Worm (Caenorhabditis elegans) whole organism, early embryonic: ENCODE results near the gene clec-34.

Source experiments
- ama-1 ChIP-seq: fragments of 150-350 bp; optimal IDR thresholded peaks from 2 replicates; lab custom pipeline; 2014
- ceh-13 ChIP-seq: fragments of 200-800 bp; sonication (Bioruptor generic); optimal IDR thresholded peaks from 2 replicates; lab custom pipeline; 2018; ENCODE audit warnings: mild to moderate bottlenecking, missing genetic modification characterization, missing compliant biosample characterization
- hmg-4 ChIP-seq: fragments of 200-800 bp; sonication (Bioruptor generic); optimal IDR thresholded peaks from 2 replicates; lab custom pipeline; 2018; ENCODE audit warnings: mild to moderate bottlenecking, missing genetic modification characterization, missing compliant biosample characterization
- sea-1 ChIP-seq: fragments of 200-800 bp; sonication (Bioruptor generic); conservative IDR thresholded peaks from 2 replicates; pipeline ENCODE4 v1.3.6; 2022; ENCODE audit warnings: missing genetic modification characterization, missing compliant biosample characterization
- tra-4 ChIP-seq: sonication (generic microtip); optimal IDR thresholded peaks from 2 replicates; lab custom pipeline; 2017; ENCODE audit warnings: missing genetic modification characterization, missing compliant biosample characterization

DNA sequence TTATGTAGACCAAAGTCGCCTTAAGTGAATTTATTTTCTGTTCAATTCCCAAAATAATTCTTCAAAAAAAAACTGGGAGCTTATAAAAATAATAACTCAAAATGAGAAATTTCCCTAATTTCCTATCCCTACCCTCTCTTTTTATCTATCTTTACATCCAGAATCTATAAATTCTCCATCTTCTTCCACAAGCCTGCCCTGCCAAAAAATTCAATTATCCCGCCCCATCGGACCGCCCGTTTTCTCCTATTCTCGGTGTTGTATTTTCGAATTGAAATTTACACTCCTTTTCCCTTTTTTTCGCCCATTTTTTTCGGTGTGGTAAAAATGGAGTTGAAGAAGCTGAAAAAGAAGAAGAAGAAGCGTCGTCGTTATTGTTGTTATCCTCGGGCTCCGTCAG is 13.9 kb downstream of the clec-34 start:
- no peak for TF ChIP-seq sea-1 (GFP tag; lab: Robert Waterston, UW)
- TF ChIP-seq ceh-13 (GFP tag; lab: Kevin White, UChicago) = no peak
- TF ChIP-seq ama-1 = no peak
- TF ChIP-seq hmg-4 (GFP tag; lab: Kevin White, UChicago) = no peak
- TF ChIP-seq tra-4 (tag; lab: Kevin White, UChicago) = no peak
